Fruit fly (Drosophila melanogaster) whole organism, prepupa: Measurements from ENCODE around the gene Met.

ENCODE experiments used
- CG10631 ChIP-seq: fragments of 200-800 bp; sonication (Bioruptor generic); optimal IDR thresholded peaks from 2 replicates; lab custom pipeline; 2016; ENCODE audit warnings: missing biosample characterization, missing genetic modification characterization
- CG11294 ChIP-seq: fragments of 200-800 bp; sonication (Bioruptor generic); IDR thresholded peaks from 2 replicates; pipeline ENCODE4 v1.3.6; 2022; ENCODE audit warnings: missing biosample characterization, missing genetic modification characterization
- CG11762 ChIP-seq: fragments of 200-800 bp; sonication (Bioruptor generic); optimal IDR thresholded peaks from 3 replicates; lab custom pipeline; 2016; ENCODE audit warnings: missing biosample characterization, missing genetic modification characterization; ENCODE audit not compliant: insufficient read depth
- CG15336 ChIP-seq: fragments of 200-800 bp; sonication (Bioruptor generic); IDR thresholded peaks from 2 replicates; pipeline ENCODE4 v1.3.6; 2022; ENCODE audit warnings: missing biosample characterization, missing genetic modification characterization
- CG1621 ChIP-seq: fragments of 200-800 bp; sonication (Bioruptor generic); optimal IDR thresholded peaks from 3 replicates; lab custom pipeline; 2018; ENCODE audit warnings: missing biosample characterization, mild to moderate bottlenecking, missing genetic modification characterization
- CG16779 ChIP-seq: fragments of 200-800 bp; sonication (Bioruptor generic); optimal IDR thresholded peaks from 3 replicates; lab custom pipeline; 2017; ENCODE audit warnings: missing biosample characterization, mild to moderate bottlenecking, missing genetic modification characterization
- CG3032 ChIP-seq: fragments of 200-800 bp; optimal IDR thresholded peaks from 2 replicates; lab custom pipeline; 2019; ENCODE audit warnings: missing biosample characterization, mild to moderate bottlenecking, missing genetic modification characterization, moderate library complexity
- CG34406 ChIP-seq: fragments of 200-800 bp; sonication (Bioruptor generic); optimal IDR thresholded peaks from 3 replicates; lab custom pipeline; 2016; ENCODE audit warnings: missing biosample characterization, missing genetic modification characterization
- CG3919 ChIP-seq: fragments of 200-800 bp; sonication (Bioruptor generic); optimal IDR thresholded peaks from 3 replicates; lab custom pipeline; 2016; ENCODE audit warnings: missing biosample characterization, missing genetic modification characterization
- CG4318 ChIP-seq: fragments of 200-800 bp; sonication (Bioruptor generic); optimal IDR thresholded peaks from 3 replicates; lab custom pipeline; 2017; ENCODE audit warnings: missing biosample characterization, mild to moderate bottlenecking, missing genetic modification characterization
- CG6163 ChIP-seq: fragments of 200-800 bp; sonication (Bioruptor generic); IDR thresholded peaks from 3 replicates; pipeline ENCODE4 v1.3.6; 2022; ENCODE audit warnings: missing biosample characterization, missing genetic modification characterization
- CG6276 ChIP-seq: fragments of 200-800 bp; sonication (Bioruptor generic); optimal IDR thresholded peaks from 2 replicates; lab custom pipeline; 2017; ENCODE audit warnings: missing biosample characterization, mild to moderate bottlenecking, missing genetic modification characterization
- CG6792 ChIP-seq: fragments of 200-800 bp; sonication (Bioruptor generic); optimal IDR thresholded peaks from 3 replicates; lab custom pipeline; 2016; ENCODE audit warnings: missing biosample characterization, missing genetic modification characterization
- CG6808 ChIP-seq: fragments of 200-800 bp; sonication (Bioruptor generic); optimal IDR thresholded peaks from 3 replicates; lab custom pipeline; 2017; ENCODE audit warnings: missing biosample characterization, missing genetic modification characterization, mild to moderate bottlenecking, moderate library complexity, missing genetic modification reagents
- CG6854 ChIP-seq: fragments of 200-800 bp; sonication (Bioruptor generic); optimal IDR thresholded peaks from 2 replicates; lab custom pipeline; 2017; ENCODE audit warnings: missing biosample characterization, mild to moderate bottlenecking, missing genetic modification characterization
- CG7368 ChIP-seq: fragments of 200-800 bp; sonication (Bioruptor generic); optimal IDR thresholded peaks from 3 replicates; lab custom pipeline; 2016; ENCODE audit warnings: missing biosample characterization, missing genetic modification characterization
- CG8119 ChIP-seq: fragments of 200-800 bp; sonication (Bioruptor generic); IDR thresholded peaks from 3 replicates; pipeline ENCODE4 v1.3.6; 2022; ENCODE audit warnings: missing biosample characterization, missing genetic modification characterization
- CG8632 ChIP-seq: fragments of 200-800 bp; sonication (Bioruptor generic); optimal IDR thresholded peaks from 3 replicates; lab custom pipeline; 2016; ENCODE audit warnings: missing biosample characterization, missing genetic modification characterization
- Eip75B ChIP-seq: fragments of 200-800 bp; sonication (Bioruptor generic); optimal IDR thresholded peaks from 3 replicates; lab custom pipeline; 2016; ENCODE audit warnings: missing biosample characterization, missing genetic modification characterization
- Eip78C ChIP-seq: fragments of 200-800 bp; sonication (Bioruptor generic); peaks from one replicate; lab custom pipeline; 2016; ENCODE audit warnings: missing biosample characterization, missing genetic modification characterization
- Ets96B ChIP-seq: fragments of 200-800 bp; optimal IDR thresholded peaks from 2 replicates; lab custom pipeline; 2019; ENCODE audit warnings: missing biosample characterization, mild to moderate bottlenecking, missing genetic modification characterization, moderate library complexity
- Hr39 ChIP-seq: fragments of 200-800 bp; sonication (Bioruptor generic); optimal IDR thresholded peaks from 2 replicates; lab custom pipeline; 2016; ENCODE audit warnings: missing biosample characterization, missing genetic modification characterization
- Met ChIP-seq: fragments of 200-800 bp; sonication (Bioruptor generic); optimal IDR thresholded peaks from 3 replicates; lab custom pipeline; 2016; ENCODE audit warnings: missing biosample characterization, missing genetic modification characterization
- OdsH ChIP-seq: fragments of 200-800 bp; sonication (Bioruptor generic); optimal IDR thresholded peaks from 3 replicates; lab custom pipeline; 2016; ENCODE audit warnings: missing biosample characterization, missing genetic modification characterization
- Sox102F ChIP-seq: fragments of 200-800 bp; sonication (Bioruptor generic); optimal IDR thresholded peaks from 2 replicates; lab custom pipeline; 2016; ENCODE audit warnings: missing biosample characterization, mild to moderate bottlenecking, missing genetic modification characterization
- Sox14 ChIP-seq: fragments of 200-800 bp; sonication (Bioruptor generic); optimal IDR thresholded peaks from 3 replicates; lab custom pipeline; 2016; ENCODE audit warnings: missing biosample characterization, missing genetic modification characterization
- Sox15 ChIP-seq: fragments of 200-800 bp; sonication (Bioruptor generic); optimal IDR thresholded peaks from 3 replicates; lab custom pipeline; 2016; ENCODE audit warnings: missing biosample characterization, missing genetic modification characterization
- acj6 ChIP-seq: fragments of 200-800 bp; sonication (Bioruptor generic); optimal IDR thresholded peaks from 3 replicates; lab custom pipeline; 2016; ENCODE audit warnings: missing biosample characterization, missing genetic modification characterization
- cyc ChIP-seq: fragments of 200-800 bp; sonication (Bioruptor generic); optimal IDR thresholded peaks from 3 replicates; lab custom pipeline; 2016; ENCODE audit warnings: missing biosample characterization, missing genetic modification characterization
- dsx ChIP-seq: fragments of 200-800 bp; optimal IDR thresholded peaks from 3 replicates; lab custom pipeline; 2019; ENCODE audit warnings: missing biosample characterization, mild to moderate bottlenecking, missing genetic modification characterization, moderate library complexity; ENCODE audit not compliant: poor library complexity, severe bottlenecking
- eg ChIP-seq: fragments of 200-800 bp; sonication (Bioruptor generic); IDR thresholded peaks from 3 replicates; pipeline ENCODE4 v1.3.6; 2022; ENCODE audit warnings: missing biosample characterization, missing genetic modification characterization
- fd59A ChIP-seq: fragments of 200-800 bp; sonication (Bioruptor generic); optimal IDR thresholded peaks from 2 replicates; lab custom pipeline; 2017; ENCODE audit warnings: missing biosample characterization, mild to moderate bottlenecking, missing genetic modification characterization, missing genetic modification reagents
- fkh ChIP-seq: fragments of 200-800 bp; sonication (Bioruptor generic); optimal IDR thresholded peaks from 3 replicates; lab custom pipeline; 2017; ENCODE audit warnings: missing biosample characterization, mild to moderate bottlenecking, missing genetic modification characterization, moderate library complexity
- lz ChIP-seq: fragments of 200-800 bp; sonication (Bioruptor generic); optimal IDR thresholded peaks from 3 replicates; lab custom pipeline; 2016; ENCODE audit warnings: missing biosample characterization, missing genetic modification characterization
- net ChIP-seq: fragments of 200-800 bp; sonication (Bioruptor generic); optimal IDR thresholded peaks from 3 replicates; lab custom pipeline; 2016; ENCODE audit warnings: missing biosample characterization, missing genetic modification characterization
- pdm3 ChIP-seq: fragments of 200-800 bp; sonication (Bioruptor generic); optimal IDR thresholded peaks from 3 replicates; lab custom pipeline; 2016; ENCODE audit warnings: missing biosample characterization, missing genetic modification characterization
- salr ChIP-seq, 2 experiments: fragments of 200-800 bp; sonication (Bioruptor generic); optimal IDR thresholded peaks; 3 replicates each; lab custom pipeline; 2016 to 2018; ENCODE audit warnings: missing biosample characterization in 2 of 2, missing genetic modification characterization in 2 of 2, mild to moderate bottlenecking in 1 of 2
- spab ChIP-seq: fragments of 200-800 bp; sonication (Bioruptor generic); optimal IDR thresholded peaks from 2 replicates; lab custom pipeline; 2017; ENCODE audit warnings: missing biosample characterization, mild to moderate bottlenecking, missing genetic modification characterization, missing genetic modification reagents
- ss ChIP-seq, 2 experiments: fragments of 200-800 bp; sonication (Bioruptor generic); optimal IDR thresholded peaks; 2 replicates in 1 of 2; 3 replicates in 1 of 2; lab custom pipeline; 2017 to 2018; ENCODE audit warnings: mild to moderate bottlenecking in 2 of 2, missing biosample characterization in 2 of 2, missing genetic modification characterization in 2 of 2, moderate library complexity in 1 of 2
- svp ChIP-seq: fragments of 200-800 bp; sonication (Bioruptor generic); peaks from one replicate; lab custom pipeline; 2016; ENCODE audit warnings: missing biosample characterization, missing genetic modification characterization
- topi ChIP-seq: fragments of 200-800 bp; sonication (Bioruptor generic); optimal IDR thresholded peaks from 3 replicates; lab custom pipeline; 2016; ENCODE audit warnings: missing biosample characterization, missing genetic modification characterization

The Met gene

dm6 chrX:11569956-11570695 lies 45.8 kb upstream of the Met start, which contains the start of the genes Polr2A and CG11699 (continued):
- TF ChIP-seq Hr39 (GFP tag; lab: Kevin White, UChicago) (no peak), CG6163 (GFP tag; lab: Robert Waterston, UW) (peak; percentile 57; the same call in 1 of the 3 replicates), fkh (GFP tag; lab: Kevin White, UChicago) (no peak), CG15336 (GFP tag; lab: Robert Waterston, UW) (peak; percentile 57), Sox102F (GFP tag; lab: Kevin White, UChicago) (no peak), ss (GFP tag; optimal IDR thresholded peaks at IDR 0.05; lab: Kevin White, UChicago) (peak; percentile 64 to 70), spab (GFP tag; lab: Kevin White, UChicago) (no peak), Met (no peak), acj6 (GFP tag; lab: Kevin White, UChicago) (no peak), pdm3 (no peak), dsx (GFP tag; lab: Kevin White, UChicago) (no peak), Eip78C (no peak), eg (peak; percentile 38; the same call in 1 of the 3 replicates), CG11294 (no peak), CG1621 (tag; lab: Kevin White, UChicago) (no peak), CG16779 (tag; lab: Kevin White, UChicago) (no peak), Ets96B (tag; lab: Kevin White, UChicago) (peak; percentile 31), CG3919 (GFP tag; lab: Kevin White, UChicago) (no peak), CG6854 (peak; percentile 6)

dm6 chrX:11572270-11572914 lies 43.5 kb upstream of the Met start, which contains the start of the genes Kmn1 and Reepl1:
TSS of gene Kmn1 (minus strand) at chrX:11572442.
TSS of gene Reepl1 (plus strand) at chrX:11572707.
- no peak for TF ChIP-seq acj6 (GFP tag; lab: Kevin White, UChicago)
- TF ChIP-seq Hr39 (GFP tag; lab: Kevin White, UChicago): peak; percentile 7
- no peak for TF ChIP-seq fkh (GFP tag; lab: Kevin White, UChicago)
- no peak for TF ChIP-seq salr (GFP tag; optimal IDR thresholded peaks at IDR 0.05; lab: Kevin White, UChicago)
- no peak for TF ChIP-seq svp (GFP tag; lab: Kevin White, UChicago)

dm6 chrX:11573529-11573928 lies 42.4 kb upstream of the Met start, which contains the start of gene CG11696:
TSS of gene CG11696 (plus strand) at chrX:11573731.
- TF ChIP-seq Eip78C (peak; percentile 37), svp (GFP tag; lab: Kevin White, UChicago) (no peak)

- peak; percentile 49 for TF ChIP-seq CG7368
- peak; percentile 29 for TF ChIP-seq CG8632 (GFP tag; lab: Kevin White, UChicago)
- 0 out of 3 replicates have a peak, but pooled peaks have one; percentile 53 for TF ChIP-seq CG8119 (GFP tag; lab: Robert Waterston, UW)
- TF ChIP-seq Eip75B: peak; percentile 65
- TF ChIP-seq Sox15 (GFP tag; lab: Kevin White, UChicago): peak; percentile 50
- no peak for TF ChIP-seq CG6854
- peak; percentile 70 for TF ChIP-seq CG6808 (GFP tag; lab: Kevin White, UChicago)
- TF ChIP-seq Met: no peak
- no peak for TF ChIP-seq CG4318 (GFP tag; lab: Kevin White, UChicago)
- TF ChIP-seq CG3032 (tag; lab: Kevin White, UChicago): peak; percentile 77
- peak in 1 of 2 experiments; percentile 44 for TF ChIP-seq salr (GFP tag; optimal IDR thresholded peaks at IDR 0.05; lab: Kevin White, UChicago)
- TF ChIP-seq CG16779 (tag; lab: Kevin White, UChicago): no peak
- peak; percentile 62; the same call in 2 of the 3 replicates for TF ChIP-seq eg
- peak; percentile 58 for TF ChIP-seq net
- TF ChIP-seq fd59A (GFP tag; lab: Kevin White, UChicago): peak; percentile 53
- TF ChIP-seq OdsH: peak; percentile 74
- peak; percentile 66 for TF ChIP-seq CG6163 (GFP tag; lab: Robert Waterston, UW)
- peak; percentile 68 for TF ChIP-seq Sox14
- TF ChIP-seq topi: peak; percentile 57
- peak; percentile 58 for TF ChIP-seq CG11294
- peak; percentile 41 for TF ChIP-seq CG3919 (GFP tag; lab: Kevin White, UChicago)
- peak; percentile 73 for TF ChIP-seq pdm3
- peak; percentile 65 for TF ChIP-seq cyc
- TF ChIP-seq Sox102F (GFP tag; lab: Kevin White, UChicago): no peak
- TF ChIP-seq CG11762: peak; percentile 13
- peak; percentile 69 for TF ChIP-seq CG10631 (GFP tag; lab: Kevin White, UChicago)
- no peak for TF ChIP-seq CG6276 (GFP tag; lab: Kevin White, UChicago)
- peak; percentile 70 for TF ChIP-seq lz (GFP tag; lab: Kevin White, UChicago)
- TF ChIP-seq CG6792 (GFP tag; lab: Kevin White, UChicago): peak; percentile 58
- TF ChIP-seq CG34406 (GFP tag; lab: Kevin White, UChicago): peak; percentile 51
Observed at dm6 chrX:11576540-11576939, 39.4 kb upstream of the Met start, which contains the start of gene CG11695. TSS of gene CG11695 (plus strand) at chrX:11576883.
